Worm (Caenorhabditis elegans): ENCODE measurements around the gene Y54G2A.13.
A peak's percentile ranks its signal among the peaks of the same experiment; 100 is the strongest.

Y54G2A.13 gene

ce11 chrIV:2765048-2765708 lies 54.4 kb downstream of the Y54G2A.13 start:
- no peak for TF ChIP-seq nhr-77 (tag; optimal IDR thresholded peaks at IDR 0.05)
- TF ChIP-seq nhr-25 (tag; optimal IDR thresholded peaks at IDR 0.05): peak; percentile 67
- peak; percentile 40 for TF ChIP-seq Y55F3AM.14 (GFP tag; optimal IDR thresholded peaks at IDR 0.05)

All from whole organism, L2 larva.